Worm (Caenorhabditis elegans) whole organism, dauer: ENCODE results near the gene nspc-17.

Source experiments
- unc-62 ChIP-seq: sonication (generic microtip); optimal IDR thresholded peaks from 2 replicates; lab custom pipeline; 2017; ENCODE audit warnings: missing biosample characterization, missing genetic modification reagents, missing genetic modification characterization

Gene nspc-17

DNA sequence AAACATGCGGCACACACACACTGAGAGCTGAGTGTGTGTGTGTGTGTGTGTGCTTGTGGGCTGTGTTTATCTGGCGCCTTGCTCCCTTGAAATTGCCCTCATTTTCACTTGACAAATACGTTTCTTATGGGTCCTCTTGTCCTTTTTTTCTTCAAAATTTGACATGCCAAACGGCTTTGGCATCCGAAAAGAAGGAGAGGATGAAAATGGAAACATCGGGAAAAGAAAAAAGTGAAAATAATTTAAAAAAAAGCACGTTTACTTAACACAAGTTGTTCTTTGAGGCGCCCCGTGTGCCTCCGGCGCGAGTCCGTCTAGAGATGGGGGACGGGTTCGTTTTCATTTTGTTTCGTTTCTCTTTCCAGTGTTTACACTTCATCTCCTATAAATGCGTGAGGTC lies 29.9 kb downstream of the nspc-17 start:
- TF ChIP-seq unc-62 (GFP tag; lab: Kevin White, UChicago) = no peak

DNA sequence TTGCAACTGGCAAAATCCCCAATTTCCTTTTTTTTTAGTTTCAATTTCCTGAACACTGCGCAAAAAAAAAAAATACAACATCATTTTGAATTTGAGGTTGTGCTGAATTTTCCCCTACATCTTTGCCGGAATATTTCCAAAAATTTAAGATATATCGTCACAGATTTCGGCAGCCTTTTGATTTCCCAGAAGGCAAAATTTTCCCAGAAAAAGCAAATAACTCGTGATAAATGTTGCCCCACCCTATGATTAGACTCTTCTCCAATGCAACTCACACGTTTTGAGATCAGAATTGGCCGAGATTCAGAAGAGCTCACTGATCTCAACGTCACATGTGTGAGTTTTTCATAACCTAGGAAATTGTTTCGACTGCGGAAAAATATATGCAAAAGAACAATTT lies 32.5 kb downstream of the nspc-17 start:
- no peak for TF ChIP-seq unc-62 (GFP tag; lab: Kevin White, UChicago)

DNA sequence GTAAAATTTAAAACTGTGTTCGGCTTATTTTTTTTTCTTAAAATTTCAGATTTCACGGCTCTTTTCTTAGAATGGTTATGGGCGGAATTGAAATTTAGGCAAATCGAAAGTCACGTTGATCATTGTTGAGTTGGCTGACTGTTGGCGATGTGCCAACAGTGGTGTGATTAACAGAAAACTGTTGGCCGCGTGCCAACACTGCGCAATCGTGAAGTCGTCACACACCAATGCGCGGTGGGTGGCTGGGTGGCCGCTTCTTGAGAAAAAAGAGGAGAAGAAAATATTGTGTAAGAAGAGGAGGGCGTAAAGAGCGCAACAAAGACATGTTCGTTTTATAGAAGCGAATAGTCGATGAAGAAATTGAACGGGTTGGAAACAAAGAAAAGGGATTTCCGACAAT lies 33.9 kb downstream of the nspc-17 start:
- TF ChIP-seq unc-62 (GFP tag; lab: Kevin White, UChicago) = no peak

DNA sequence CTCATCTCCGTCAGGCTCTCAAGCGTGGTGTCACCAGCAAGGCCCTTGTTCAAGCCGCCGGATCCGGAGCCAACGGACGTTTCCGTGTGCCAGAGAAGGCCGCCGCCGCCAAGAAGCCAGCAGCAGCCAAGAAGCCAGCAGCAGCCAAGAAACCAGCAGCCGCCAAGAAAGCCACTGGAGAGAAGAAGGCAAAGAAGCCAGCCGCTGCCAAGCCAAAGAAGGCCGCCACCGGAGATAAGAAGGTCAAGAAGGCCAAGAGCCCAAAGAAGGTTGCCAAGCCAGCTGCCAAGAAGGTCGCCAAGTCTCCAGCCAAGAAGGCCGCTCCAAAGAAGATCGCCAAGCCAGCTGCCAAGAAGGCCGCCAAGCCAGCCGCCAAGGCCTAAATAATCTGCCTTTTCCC lies 34.5 kb downstream of the nspc-17 start:
- TF ChIP-seq unc-62 (GFP tag; lab: Kevin White, UChicago) = no peak

DNA sequence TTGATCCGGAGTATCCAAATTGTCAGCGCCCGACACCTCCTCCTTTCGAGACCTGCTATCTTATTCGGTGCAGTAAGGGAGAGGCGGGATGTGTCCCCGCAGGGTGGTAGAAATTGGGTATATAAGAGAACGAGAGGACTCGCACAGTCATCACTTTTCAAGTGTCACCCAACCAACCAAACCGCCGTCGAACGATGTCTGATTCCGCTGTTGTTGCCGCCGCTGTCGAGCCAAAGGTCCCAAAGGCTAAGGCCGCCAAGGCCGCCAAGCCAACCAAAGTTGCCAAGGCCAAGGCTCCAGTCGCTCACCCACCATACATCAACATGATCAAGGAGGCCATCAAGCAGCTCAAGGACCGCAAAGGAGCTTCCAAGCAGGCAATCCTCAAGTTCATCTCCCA lies 35.0 kb downstream of the nspc-17 start, which contains the start of gene his-24:
his-24 (plus strand) TSS at position 150 of the 400 bp plus-strand sequence.
- TF ChIP-seq unc-62 (GFP tag; lab: Kevin White, UChicago) = no peak

DNA sequence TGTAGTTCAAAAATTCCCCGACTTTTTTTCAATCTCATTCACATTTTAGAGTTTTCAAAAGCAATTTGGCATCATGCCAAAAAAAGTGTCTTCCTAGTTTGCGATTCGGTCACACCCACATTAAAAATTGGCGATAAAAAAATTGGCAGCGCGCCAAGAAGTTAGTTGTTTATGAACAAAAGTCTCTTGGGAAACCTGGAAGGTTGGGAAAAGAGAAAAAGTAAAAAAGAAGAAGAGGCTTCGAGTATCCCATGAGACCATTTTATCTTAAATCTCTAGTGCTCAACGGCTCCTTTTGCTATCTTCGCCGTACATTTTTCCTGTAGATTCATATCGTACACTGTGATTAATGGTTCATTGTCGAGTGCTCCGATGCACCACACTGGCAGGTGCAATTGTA lies 37.1 kb downstream of the nspc-17 start:
- TF ChIP-seq unc-62 (GFP tag; lab: Kevin White, UChicago) = no peak

DNA sequence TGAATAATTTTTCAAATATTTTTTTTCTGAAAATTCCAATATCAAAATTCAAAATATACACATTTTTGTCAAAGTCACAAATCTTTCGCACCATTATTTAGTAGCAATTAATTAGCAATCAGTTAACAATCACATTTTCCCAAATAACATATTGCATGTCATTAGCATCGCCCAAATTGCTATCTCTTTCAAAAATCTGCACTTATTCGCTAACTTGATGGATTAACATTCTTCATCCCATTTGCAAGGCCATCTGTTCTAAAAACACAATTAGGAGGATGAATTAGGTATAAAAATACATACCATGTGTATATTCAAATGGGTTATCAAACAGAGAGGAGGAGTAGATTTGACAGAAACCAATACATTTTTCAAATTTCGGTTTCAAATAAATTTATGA lies 37.6 kb downstream of the nspc-17 start:
- TF ChIP-seq unc-62 (GFP tag; lab: Kevin White, UChicago) = no peak

DNA sequence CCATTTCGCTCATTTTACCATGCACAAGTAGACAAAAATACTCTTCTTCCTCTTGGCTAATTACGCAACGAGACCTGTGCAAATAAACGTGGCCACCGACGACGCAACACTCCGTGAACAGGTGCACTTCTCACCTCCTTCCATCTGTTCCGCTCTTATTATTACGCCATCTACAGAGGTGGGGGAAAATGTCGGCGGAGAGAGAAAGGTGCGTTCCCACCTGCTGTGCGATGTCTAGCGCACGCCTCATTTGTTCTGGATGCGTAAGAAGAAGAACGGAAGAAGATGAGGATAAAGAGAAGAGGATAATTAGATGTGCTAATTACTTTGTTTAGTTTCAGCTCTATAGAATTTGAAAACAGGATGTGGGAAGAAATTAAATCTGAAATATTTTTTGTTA lies 38.5 kb downstream of the nspc-17 start:
- TF ChIP-seq unc-62 (GFP tag; lab: Kevin White, UChicago) = no peak

DNA sequence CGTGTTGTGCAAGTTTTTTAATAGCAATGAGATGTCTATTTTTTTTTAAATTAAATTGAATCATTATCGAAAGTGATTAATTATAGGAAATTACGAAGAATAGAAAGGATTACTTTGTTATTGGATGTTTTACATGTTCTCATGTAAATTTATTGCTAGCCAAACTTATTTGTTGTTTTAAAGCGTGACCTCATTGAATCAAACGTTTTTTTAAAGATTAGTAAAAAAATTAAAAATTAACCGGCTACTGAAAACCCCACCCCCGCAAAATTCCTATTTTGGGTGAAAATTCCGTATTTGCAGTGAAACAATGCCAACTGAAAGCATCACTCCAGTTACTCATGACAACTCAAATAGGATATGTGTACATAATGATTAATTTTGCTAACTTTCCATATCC lies 40.2 kb downstream of the nspc-17 start, which contains the start of gene M163.8:
M163.8 (plus strand) TSS at position 301 of the 400 bp plus-strand sequence.
- TF ChIP-seq unc-62 (GFP tag; lab: Kevin White, UChicago) = no peak

DNA sequence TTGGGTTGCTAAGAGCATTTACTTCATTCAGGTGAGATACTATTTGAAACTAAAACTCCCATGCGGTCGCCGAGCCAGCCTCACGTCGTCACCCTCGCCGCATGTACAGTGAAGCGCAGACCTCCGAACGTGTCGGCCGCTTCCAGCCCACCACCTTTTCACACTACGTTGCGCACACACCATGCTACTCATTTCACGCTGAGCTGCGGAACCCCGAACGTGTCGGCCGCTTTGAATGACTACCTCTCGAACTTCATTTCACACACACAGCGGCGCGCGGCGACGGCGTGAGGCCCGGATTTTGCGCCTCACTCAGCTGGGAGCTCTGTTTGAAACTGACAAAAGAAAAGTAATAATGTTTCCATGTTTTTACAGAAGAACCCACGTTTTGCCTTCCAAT lies 43.3 kb downstream of the nspc-17 start:
- no peak for TF ChIP-seq unc-62 (GFP tag; lab: Kevin White, UChicago)

DNA sequence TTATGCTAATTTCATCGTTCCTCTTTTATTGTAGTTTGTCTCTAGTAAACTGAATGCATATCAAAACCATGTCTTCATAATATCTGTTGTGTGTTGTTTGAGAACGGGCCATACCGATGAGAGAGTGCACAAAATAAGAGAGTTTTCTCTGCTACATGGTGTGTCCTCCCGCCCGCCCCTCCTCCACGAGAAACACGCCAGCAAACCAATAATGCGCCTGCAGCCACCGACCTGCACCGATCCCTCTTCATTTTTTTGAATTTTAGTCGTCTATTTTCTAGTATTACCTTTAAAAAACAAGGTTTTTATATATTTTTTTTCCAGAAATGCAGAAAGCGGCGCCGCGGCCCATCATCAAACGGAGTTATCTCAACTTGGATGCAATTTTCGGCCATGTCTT lies 44.7 kb downstream of the nspc-17 start, which contains the start of gene gfi-3:
gfi-3 (plus strand) TSS at position 325 of the 400 bp plus-strand sequence.
- no peak for TF ChIP-seq unc-62 (GFP tag; lab: Kevin White, UChicago)

DNA sequence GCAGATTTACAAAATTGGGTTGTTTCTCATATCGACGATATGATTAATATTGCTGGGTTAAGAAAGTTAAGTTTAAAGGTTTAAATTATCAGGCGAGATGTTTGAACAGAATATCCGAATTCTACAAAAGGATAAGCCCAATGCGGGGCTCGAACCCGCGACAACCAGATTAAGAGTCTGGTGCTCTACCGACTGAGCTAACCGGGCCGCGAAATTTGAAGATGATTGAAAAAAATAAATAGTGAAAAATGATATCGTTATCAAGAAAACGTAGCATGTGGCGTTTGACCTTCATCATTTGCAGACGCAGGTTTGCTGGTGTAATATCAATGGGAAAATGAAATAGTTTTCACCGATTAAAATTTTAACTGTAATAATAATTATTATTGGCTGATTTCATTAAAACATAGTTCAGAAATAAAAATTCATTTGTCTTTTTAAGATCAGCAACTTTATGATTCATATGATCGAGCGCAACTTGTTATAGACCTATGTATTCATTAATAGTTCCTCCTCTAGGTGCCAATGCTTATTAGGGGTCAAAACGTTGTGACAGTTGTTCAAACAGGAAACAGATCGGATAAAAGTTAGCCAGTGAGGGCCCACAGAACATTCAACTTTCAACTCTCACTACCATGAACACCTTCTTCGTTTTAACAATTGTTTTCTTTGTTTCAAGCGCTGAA lies 46.1 kb downstream of the nspc-17 start, which contains the start of gene M163.11:
M163.11 (plus strand) TSS at position 636 of the 686 bp plus-strand sequence.
- TF ChIP-seq unc-62 (GFP tag; lab: Kevin White, UChicago) = no peak

DNA sequence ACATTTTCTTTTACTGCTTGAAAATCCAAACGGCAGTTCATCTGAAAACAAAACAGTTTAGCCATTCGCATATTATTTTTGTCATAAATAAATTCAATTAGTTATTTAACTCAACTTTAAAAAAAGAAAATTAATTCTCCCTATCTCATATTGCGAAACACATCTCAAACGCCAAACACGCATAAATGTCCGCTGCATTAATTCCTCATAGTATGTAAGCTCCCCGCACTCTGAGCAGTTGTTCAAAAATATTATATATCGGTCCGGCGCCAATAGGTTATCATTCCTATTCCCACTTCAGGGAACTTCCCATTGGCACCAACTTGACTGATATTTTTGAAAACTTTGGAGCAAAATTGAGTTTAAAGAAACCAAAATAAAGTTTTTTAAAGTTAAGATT lies 46.8 kb downstream of the nspc-17 start:
- TF ChIP-seq unc-62 (GFP tag; lab: Kevin White, UChicago) = no peak

DNA sequence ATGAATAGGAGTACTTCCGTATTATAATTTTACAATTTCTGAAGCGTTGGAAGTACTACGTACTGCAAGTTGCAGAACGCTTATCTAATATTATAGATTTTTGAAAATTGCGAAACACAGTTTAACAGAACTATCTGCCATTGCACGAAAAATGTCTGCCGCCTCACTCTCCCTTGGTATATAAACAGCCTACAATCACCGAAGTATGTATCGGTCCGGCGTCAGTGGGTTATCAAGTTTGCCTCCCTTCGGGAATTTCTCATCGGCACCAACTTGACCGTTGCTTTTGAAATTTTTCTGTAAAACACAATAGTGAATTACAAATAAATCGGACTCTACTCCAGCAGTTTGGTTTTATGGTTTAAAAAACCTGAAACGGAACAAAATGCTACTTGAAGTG lies 47.6 kb downstream of the nspc-17 start:
- TF ChIP-seq unc-62 (GFP tag; lab: Kevin White, UChicago) = no peak

DNA sequence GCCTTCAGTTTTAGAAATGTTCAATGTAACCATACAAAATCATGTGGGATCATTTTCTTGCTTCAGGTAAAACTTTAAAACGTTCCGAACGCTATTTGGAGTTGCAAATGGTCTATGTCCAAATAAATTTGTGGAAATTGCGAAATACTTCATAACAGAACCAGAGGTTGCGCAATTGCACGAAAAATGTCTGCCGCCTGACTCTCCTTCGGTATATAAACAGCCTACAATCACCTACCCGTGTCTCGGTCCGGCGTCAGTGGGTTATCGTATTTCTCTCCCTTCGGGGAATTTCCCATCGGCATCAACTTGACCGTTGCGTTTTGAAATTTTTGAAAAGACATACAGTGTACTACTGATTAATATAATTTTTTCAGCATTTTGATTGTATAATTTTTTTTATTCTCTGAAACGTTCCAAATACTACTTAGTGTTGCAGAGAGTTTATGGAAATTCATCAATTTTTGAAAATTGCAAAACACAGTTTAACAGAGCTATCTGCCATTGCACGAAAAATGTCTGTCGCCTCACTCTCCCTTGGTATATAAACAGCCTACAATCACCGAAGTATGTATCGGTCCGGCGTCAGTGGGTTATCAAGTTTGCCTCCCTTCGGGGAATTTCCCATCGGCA lies 48.2 kb downstream of the nspc-17 start:
- TF ChIP-seq unc-62 (GFP tag; lab: Kevin White, UChicago) = no peak
